Fruit fly (Drosophila melanogaster) whole organism, prepupa: ENCODE results near the gene CG43245.

Experiments used
- Blimp-1 ChIP-seq: fragments of 200-800 bp; sonication (Bioruptor generic); optimal IDR thresholded peaks from 3 replicates; lab custom pipeline; 2017; ENCODE audit warnings: missing biosample characterization, missing genetic modification characterization, mild to moderate bottlenecking, moderate library complexity, missing genetic modification reagents
- CG10631 ChIP-seq: fragments of 200-800 bp; sonication (Bioruptor generic); optimal IDR thresholded peaks from 2 replicates; lab custom pipeline; 2016; ENCODE audit warnings: missing biosample characterization, missing genetic modification characterization
- CG11294 ChIP-seq: fragments of 200-800 bp; sonication (Bioruptor generic); IDR thresholded peaks from 2 replicates; pipeline ENCODE4 v1.3.6; 2022; ENCODE audit warnings: missing biosample characterization, missing genetic modification characterization
- CG11762 ChIP-seq: fragments of 200-800 bp; sonication (Bioruptor generic); optimal IDR thresholded peaks from 3 replicates; lab custom pipeline; 2016; ENCODE audit warnings: missing biosample characterization, missing genetic modification characterization; ENCODE audit not compliant: insufficient read depth
- CG11902 ChIP-seq: fragments of 200-800 bp; sonication (Bioruptor generic); optimal IDR thresholded peaks from 3 replicates; lab custom pipeline; 2016; ENCODE audit warnings: missing biosample characterization, missing genetic modification characterization
- CG15336 ChIP-seq: fragments of 200-800 bp; sonication (Bioruptor generic); IDR thresholded peaks from 2 replicates; pipeline ENCODE4 v1.3.6; 2022; ENCODE audit warnings: missing biosample characterization, missing genetic modification characterization
- CG1621 ChIP-seq: fragments of 200-800 bp; sonication (Bioruptor generic); optimal IDR thresholded peaks from 3 replicates; lab custom pipeline; 2018; ENCODE audit warnings: missing biosample characterization, mild to moderate bottlenecking, missing genetic modification characterization
- CG31627 ChIP-seq: fragments of 200-800 bp; sonication (Bioruptor generic); optimal IDR thresholded peaks from 3 replicates; lab custom pipeline; 2016; ENCODE audit warnings: missing biosample characterization, missing genetic modification characterization
- CG32006 ChIP-seq: fragments of 200-800 bp; sonication (Bioruptor generic); optimal IDR thresholded peaks from 3 replicates; lab custom pipeline; 2017; ENCODE audit warnings: missing biosample characterization, mild to moderate bottlenecking, missing genetic modification characterization
- CG3919 ChIP-seq: fragments of 200-800 bp; sonication (Bioruptor generic); optimal IDR thresholded peaks from 3 replicates; lab custom pipeline; 2016; ENCODE audit warnings: missing biosample characterization, missing genetic modification characterization
- CG4318 ChIP-seq: fragments of 200-800 bp; sonication (Bioruptor generic); optimal IDR thresholded peaks from 3 replicates; lab custom pipeline; 2017; ENCODE audit warnings: missing biosample characterization, mild to moderate bottlenecking, missing genetic modification characterization
- CG6163 ChIP-seq: fragments of 200-800 bp; sonication (Bioruptor generic); IDR thresholded peaks from 3 replicates; pipeline ENCODE4 v1.3.6; 2022; ENCODE audit warnings: missing biosample characterization, missing genetic modification characterization
- CG6792 ChIP-seq: fragments of 200-800 bp; sonication (Bioruptor generic); optimal IDR thresholded peaks from 3 replicates; lab custom pipeline; 2016; ENCODE audit warnings: missing biosample characterization, missing genetic modification characterization
- CG6808 ChIP-seq: fragments of 200-800 bp; sonication (Bioruptor generic); optimal IDR thresholded peaks from 3 replicates; lab custom pipeline; 2017; ENCODE audit warnings: missing biosample characterization, missing genetic modification characterization, mild to moderate bottlenecking, moderate library complexity, missing genetic modification reagents
- CG6854 ChIP-seq: fragments of 200-800 bp; sonication (Bioruptor generic); optimal IDR thresholded peaks from 2 replicates; lab custom pipeline; 2017; ENCODE audit warnings: missing biosample characterization, mild to moderate bottlenecking, missing genetic modification characterization
- CG7368 ChIP-seq: fragments of 200-800 bp; sonication (Bioruptor generic); optimal IDR thresholded peaks from 3 replicates; lab custom pipeline; 2016; ENCODE audit warnings: missing biosample characterization, missing genetic modification characterization
- CG8319 ChIP-seq: fragments of 200-800 bp; sonication (Bioruptor generic); optimal IDR thresholded peaks from 3 replicates; lab custom pipeline; 2016; ENCODE audit warnings: missing biosample characterization, missing genetic modification characterization
- CG8632 ChIP-seq: fragments of 200-800 bp; sonication (Bioruptor generic); optimal IDR thresholded peaks from 3 replicates; lab custom pipeline; 2016; ENCODE audit warnings: missing biosample characterization, missing genetic modification characterization
- CG9139 ChIP-seq: fragments of 200-800 bp; sonication (Bioruptor generic); optimal IDR thresholded peaks from 3 replicates; lab custom pipeline; 2017; ENCODE audit warnings: missing biosample characterization, mild to moderate bottlenecking, missing genetic modification characterization
- Eip78C ChIP-seq: fragments of 200-800 bp; sonication (Bioruptor generic); peaks from one replicate; lab custom pipeline; 2016; ENCODE audit warnings: missing biosample characterization, missing genetic modification characterization
- Eip93F ChIP-seq: fragments of 200-800 bp; sonication (Bioruptor generic); optimal IDR thresholded peaks from 2 replicates; lab custom pipeline; 2016; ENCODE audit warnings: missing biosample characterization, mild to moderate bottlenecking, missing genetic modification characterization
- Ets96B ChIP-seq: fragments of 200-800 bp; optimal IDR thresholded peaks from 2 replicates; lab custom pipeline; 2019; ENCODE audit warnings: missing biosample characterization, mild to moderate bottlenecking, missing genetic modification characterization, moderate library complexity
- Gug ChIP-seq: fragments of 200-800 bp; sonication (Bioruptor generic); IDR thresholded peaks from 2 replicates; pipeline ENCODE4 v1.3.6; 2022; ENCODE audit warnings: missing biosample characterization, missing genetic modification characterization
- Hr39 ChIP-seq: fragments of 200-800 bp; sonication (Bioruptor generic); optimal IDR thresholded peaks from 2 replicates; lab custom pipeline; 2016; ENCODE audit warnings: missing biosample characterization, missing genetic modification characterization
- Hr4 ChIP-seq: fragments of 200-800 bp; sonication (Bioruptor generic); optimal IDR thresholded peaks from 3 replicates; lab custom pipeline; 2016; ENCODE audit warnings: missing biosample characterization, missing genetic modification characterization
- Lpt ChIP-seq: fragments of 200-800 bp; sonication (Bioruptor generic); optimal IDR thresholded peaks from 3 replicates; lab custom pipeline; 2016; ENCODE audit warnings: missing biosample characterization, missing genetic modification characterization
- Met ChIP-seq: fragments of 200-800 bp; sonication (Bioruptor generic); optimal IDR thresholded peaks from 3 replicates; lab custom pipeline; 2016; ENCODE audit warnings: missing biosample characterization, missing genetic modification characterization
- OdsH ChIP-seq: fragments of 200-800 bp; sonication (Bioruptor generic); optimal IDR thresholded peaks from 3 replicates; lab custom pipeline; 2016; ENCODE audit warnings: missing biosample characterization, missing genetic modification characterization
- Smox ChIP-seq: fragments of 200-800 bp; sonication (Bioruptor generic); optimal IDR thresholded peaks from 3 replicates; lab custom pipeline; 2016; ENCODE audit warnings: missing biosample characterization, missing genetic modification characterization
- Sox14 ChIP-seq: fragments of 200-800 bp; sonication (Bioruptor generic); optimal IDR thresholded peaks from 3 replicates; lab custom pipeline; 2016; ENCODE audit warnings: missing biosample characterization, missing genetic modification characterization
- Sox15 ChIP-seq: fragments of 200-800 bp; sonication (Bioruptor generic); optimal IDR thresholded peaks from 3 replicates; lab custom pipeline; 2016; ENCODE audit warnings: missing biosample characterization, missing genetic modification characterization
- achi ChIP-seq: fragments of 200-800 bp; sonication (Bioruptor generic); optimal IDR thresholded peaks from 3 replicates; lab custom pipeline; 2016; ENCODE audit warnings: missing biosample characterization, missing genetic modification characterization
- acj6 ChIP-seq: fragments of 200-800 bp; sonication (Bioruptor generic); optimal IDR thresholded peaks from 3 replicates; lab custom pipeline; 2016; ENCODE audit warnings: missing biosample characterization, missing genetic modification characterization
- cyc ChIP-seq: fragments of 200-800 bp; sonication (Bioruptor generic); optimal IDR thresholded peaks from 3 replicates; lab custom pipeline; 2016; ENCODE audit warnings: missing biosample characterization, missing genetic modification characterization
- dac ChIP-seq: fragments of 200-800 bp; sonication (Bioruptor generic); optimal IDR thresholded peaks from 2 replicates; lab custom pipeline; 2017; ENCODE audit warnings: missing biosample characterization, mild to moderate bottlenecking, missing genetic modification characterization
- eg ChIP-seq: fragments of 200-800 bp; sonication (Bioruptor generic); IDR thresholded peaks from 3 replicates; pipeline ENCODE4 v1.3.6; 2022; ENCODE audit warnings: missing biosample characterization, missing genetic modification characterization
- fd59A ChIP-seq: fragments of 200-800 bp; sonication (Bioruptor generic); optimal IDR thresholded peaks from 2 replicates; lab custom pipeline; 2017; ENCODE audit warnings: missing biosample characterization, mild to moderate bottlenecking, missing genetic modification characterization, missing genetic modification reagents
- fd85E ChIP-seq: fragments of 200-800 bp; sonication (Bioruptor generic); optimal IDR thresholded peaks from 3 replicates; lab custom pipeline; 2016; ENCODE audit warnings: missing biosample characterization, missing genetic modification characterization
- fkh ChIP-seq: fragments of 200-800 bp; sonication (Bioruptor generic); optimal IDR thresholded peaks from 3 replicates; lab custom pipeline; 2017; ENCODE audit warnings: missing biosample characterization, mild to moderate bottlenecking, missing genetic modification characterization, moderate library complexity
- lz ChIP-seq: fragments of 200-800 bp; sonication (Bioruptor generic); optimal IDR thresholded peaks from 3 replicates; lab custom pipeline; 2016; ENCODE audit warnings: missing biosample characterization, missing genetic modification characterization
- net ChIP-seq: fragments of 200-800 bp; sonication (Bioruptor generic); optimal IDR thresholded peaks from 3 replicates; lab custom pipeline; 2016; ENCODE audit warnings: missing biosample characterization, missing genetic modification characterization
- pdm3 ChIP-seq: fragments of 200-800 bp; sonication (Bioruptor generic); optimal IDR thresholded peaks from 3 replicates; lab custom pipeline; 2016; ENCODE audit warnings: missing biosample characterization, missing genetic modification characterization
- salr ChIP-seq, 2 experiments: fragments of 200-800 bp; sonication (Bioruptor generic); optimal IDR thresholded peaks; 3 replicates each; lab custom pipeline; 2016 to 2018; ENCODE audit warnings: missing biosample characterization in 2 of 2, missing genetic modification characterization in 2 of 2, mild to moderate bottlenecking in 1 of 2
- spab ChIP-seq: fragments of 200-800 bp; sonication (Bioruptor generic); optimal IDR thresholded peaks from 2 replicates; lab custom pipeline; 2017; ENCODE audit warnings: missing biosample characterization, mild to moderate bottlenecking, missing genetic modification characterization, missing genetic modification reagents
- ss ChIP-seq, 2 experiments: fragments of 200-800 bp; sonication (Bioruptor generic); optimal IDR thresholded peaks; 2 replicates in 1 of 2; 3 replicates in 1 of 2; lab custom pipeline; 2017 to 2018; ENCODE audit warnings: mild to moderate bottlenecking in 2 of 2, missing biosample characterization in 2 of 2, missing genetic modification characterization in 2 of 2, moderate library complexity in 1 of 2
- svp ChIP-seq: fragments of 200-800 bp; sonication (Bioruptor generic); peaks from one replicate; lab custom pipeline; 2016; ENCODE audit warnings: missing biosample characterization, missing genetic modification characterization
- topi ChIP-seq: fragments of 200-800 bp; sonication (Bioruptor generic); optimal IDR thresholded peaks from 3 replicates; lab custom pipeline; 2016; ENCODE audit warnings: missing biosample characterization, missing genetic modification characterization
- vri ChIP-seq: fragments of 200-800 bp; sonication (Bioruptor generic); optimal IDR thresholded peaks from 3 replicates; lab custom pipeline; 2016; ENCODE audit warnings: missing biosample characterization, mild to moderate bottlenecking, missing genetic modification characterization

CG43245 gene

dm6 chr3L:10736483-10737122 is 35.1 kb upstream of the CG43245 start (continued):
- TF ChIP-seq CG4318 (GFP tag; lab: Kevin White, UChicago) (peak; percentile 13), cyc (peak; percentile 19), Eip78C (GFP tag; lab: Kevin White, UChicago) (peak; percentile 86), fd59A (GFP tag; lab: Kevin White, UChicago) (no peak), Ets96B (tag; lab: Kevin White, UChicago) (no peak), achi (GFP tag; lab: Kevin White, UChicago) (peak; percentile 33), acj6 (peak; percentile 17), CG8632 (GFP tag; lab: Kevin White, UChicago) (no peak), Hr4 (peak; percentile 60), Lpt (GFP tag; lab: Kevin White, UChicago) (no peak), CG10631 (GFP tag; lab: Kevin White, UChicago) (peak; percentile 61), Hr39 (GFP tag; lab: Kevin White, UChicago) (peak; percentile 27)

- TF ChIP-seq OdsH (no peak), CG11902 (GFP tag; lab: Kevin White, UChicago) (no peak), CG15336 (GFP tag; lab: Robert Waterston, UW) (0 out of 2 replicates have a peak, but pooled peaks have one; percentile 12), CG6163 (peak; percentile 47; the same call in 2 of the 3 replicates), dac (no peak), Hr4 (no peak), ss (GFP tag; optimal IDR thresholded peaks at IDR 0.05; lab: Kevin White, UChicago) (peak; percentile 77 to 78), CG8319 (GFP tag; lab: Kevin White, UChicago) (no peak), cyc (no peak), acj6 (no peak), CG6854 (peak; percentile 81), salr (GFP tag; optimal IDR thresholded peaks at IDR 0.05; lab: Kevin White, UChicago) (peak; percentile 19 to 20), Sox15 (GFP tag; lab: Kevin White, UChicago) (no peak), Smox (GFP tag; lab: Kevin White, UChicago) (no peak), Sox14 (GFP tag; lab: Kevin White, UChicago) (peak; percentile 48), CG11762 (GFP tag; lab: Kevin White, UChicago) (no peak), CG9139 (GFP tag; lab: Kevin White, UChicago) (peak; percentile 64), CG4318 (GFP tag; lab: Kevin White, UChicago) (no peak), CG32006 (no peak), CG7368 (GFP tag; lab: Kevin White, UChicago) (no peak), Blimp-1 (GFP tag; lab: Kevin White, UChicago) (no peak), topi (GFP tag; lab: Kevin White, UChicago) (peak; percentile 15), CG6792 (no peak), eg (GFP tag; lab: Robert Waterston, UW) (peak; percentile 72), CG6808 (GFP tag; lab: Kevin White, UChicago) (peak; percentile 73), svp (GFP tag; lab: Kevin White, UChicago) (peak; percentile 94), Lpt (GFP tag; lab: Kevin White, UChicago) (no peak), vri (GFP tag; lab: Kevin White, UChicago) (peak; percentile 42), fd85E (GFP tag; lab: Kevin White, UChicago) (no peak), CG8632 (GFP tag; lab: Kevin White, UChicago) (no peak), fkh (GFP tag; lab: Kevin White, UChicago) (peak; percentile 98), spab (GFP tag; lab: Kevin White, UChicago) (peak; percentile 36), Met (GFP tag; lab: Kevin White, UChicago) (peak; percentile 11), Gug (peak; percentile 39; the same call in 1 of the 2 replicates), achi (GFP tag; lab: Kevin White, UChicago) (no peak), CG3919 (GFP tag; lab: Kevin White, UChicago) (peak; percentile 7), CG11294 (GFP tag; lab: Robert Waterston, UW) (no peak), pdm3 (GFP tag; lab: Kevin White, UChicago) (no peak), net (GFP tag; lab: Kevin White, UChicago) (no peak), Eip93F (GFP tag; lab: Kevin White, UChicago) (no peak), CG1621 (tag; lab: Kevin White, UChicago) (no peak), CG31627 (GFP tag; lab: Kevin White, UChicago) (no peak), lz (GFP tag; lab: Kevin White, UChicago) (no peak)
These were observed 34.5 kb upstream of the CG43245 start for dm6 chr3L:10737123-10737709.
